Fruit fly (Drosophila melanogaster) whole organism, embryonic: ENCODE data around the gene CG17666.

Experiments
- Aef1 ChIP-seq: fragments of 200-800 bp; sonication (Bioruptor generic); IDR thresholded peaks from 3 replicates; pipeline ENCODE4 v1.3.6; 2022; ENCODE audit warnings: missing biosample characterization, missing genetic modification characterization
- Atf6 ChIP-seq: fragments of 200-800 bp; sonication (Bioruptor generic); IDR thresholded peaks from 2 replicates; pipeline ENCODE4 v1.3.6; 2022; ENCODE audit warnings: missing biosample characterization, missing genetic modification characterization
- Bgb ChIP-seq: fragments of 200-800 bp; sonication (Bioruptor generic); IDR thresholded peaks from 2 replicates; pipeline ENCODE4 v1.3.6; 2022; ENCODE audit warnings: missing biosample characterization, missing genetic modification characterization; ENCODE audit not compliant: partially characterized antibody
- Blimp-1 ChIP-seq: fragments of 200-800 bp; sonication (Bioruptor generic); optimal IDR thresholded peaks from 3 replicates; lab custom pipeline; 2018; ENCODE audit warnings: missing biosample characterization, missing genetic modification characterization, mild to moderate bottlenecking, moderate library complexity, missing genetic modification reagents
- BtbVII ChIP-seq: fragments of 200-800 bp; sonication (Bioruptor generic); optimal IDR thresholded peaks from 3 replicates; lab custom pipeline; 2017; ENCODE audit warnings: missing biosample characterization, mild to moderate bottlenecking, missing genetic modification characterization
- CG11398 ChIP-seq: fragments of 200-800 bp; sonication (Bioruptor generic); optimal IDR thresholded peaks from 2 replicates; lab custom pipeline; 2016; ENCODE audit warnings: missing biosample characterization, missing genetic modification characterization
- CG11560 ChIP-seq: fragments of 200-800 bp; sonication (Bioruptor generic); IDR thresholded peaks from 3 replicates; pipeline ENCODE4 v1.3.6; 2022; ENCODE audit warnings: missing biosample characterization, missing genetic modification characterization
- CG11695 ChIP-seq: fragments of 200-800 bp; sonication (Bioruptor generic); IDR thresholded peaks from 3 replicates; pipeline ENCODE4 v1.3.6; 2022; ENCODE audit warnings: missing biosample characterization, missing genetic modification characterization
- CG13123 ChIP-seq: fragments of 200-800 bp; sonication (Bioruptor generic); optimal IDR thresholded peaks from 2 replicates; lab custom pipeline; 2016; ENCODE audit warnings: missing biosample characterization, missing genetic modification characterization
- CG13424 ChIP-seq: fragments of 200-800 bp; sonication (Bioruptor generic); optimal IDR thresholded peaks from 2 replicates; lab custom pipeline; 2019; ENCODE audit warnings: missing biosample characterization, mild to moderate bottlenecking, missing genetic modification characterization, moderate library complexity
- CG13894 ChIP-seq: fragments of 200-800 bp; sonication (Bioruptor generic); optimal IDR thresholded peaks from 3 replicates; lab custom pipeline; 2018; ENCODE audit warnings: missing biosample characterization, mild to moderate bottlenecking, missing genetic modification characterization, moderate library complexity
- CG14860 ChIP-seq: fragments of 200-800 bp; sonication (Bioruptor generic); IDR thresholded peaks from 3 replicates; pipeline ENCODE4 v1.3.6; 2022; ENCODE audit warnings: missing biosample characterization, missing genetic modification characterization; ENCODE audit not compliant: partially characterized antibody
- CG15696 ChIP-seq: fragments of 200-800 bp; sonication (Bioruptor generic); optimal IDR thresholded peaks from 2 replicates; lab custom pipeline; 2019; ENCODE audit warnings: missing biosample characterization, mild to moderate bottlenecking, missing genetic modification characterization, moderate library complexity
- CG32532 ChIP-seq: fragments of 200-800 bp; sonication (Bioruptor generic); IDR thresholded peaks from 2 replicates; pipeline ENCODE4 v1.3.6; 2022; ENCODE audit warnings: missing biosample characterization, missing genetic modification characterization
- CG4282 ChIP-seq: fragments of 200-800 bp; sonication (Bioruptor generic); optimal IDR thresholded peaks from 2 replicates; lab custom pipeline; 2016; ENCODE audit warnings: missing biosample characterization, missing genetic modification characterization
- CG6175 ChIP-seq: fragments of 200-800 bp; sonication (Bioruptor generic); IDR thresholded peaks from 3 replicates; pipeline ENCODE4 v1.3.6; 2022; ENCODE audit warnings: missing biosample characterization, missing genetic modification characterization
- CG6654 ChIP-seq: fragments of 200-800 bp; sonication (Bioruptor generic); optimal IDR thresholded peaks from 2 replicates; lab custom pipeline; 2017; ENCODE audit warnings: missing biosample characterization, mild to moderate bottlenecking, missing genetic modification characterization
- CG7963 ChIP-seq: fragments of 200-800 bp; sonication (Bioruptor generic); IDR thresholded peaks from 3 replicates; pipeline ENCODE4 v1.3.6; 2022; ENCODE audit warnings: missing biosample characterization, missing genetic modification characterization; ENCODE audit not compliant: partially characterized antibody
- CkIIα-i1 ChIP-seq: fragments of 200-800 bp; sonication (Bioruptor generic); IDR thresholded peaks from 2 replicates; pipeline ENCODE4 v1.3.6; 2022; ENCODE audit warnings: missing biosample characterization, missing genetic modification characterization
- Doc3 ChIP-seq: fragments of 200-800 bp; sonication (Bioruptor generic); IDR thresholded peaks from 3 replicates; pipeline ENCODE4 v1.3.6; 2022; ENCODE audit warnings: missing biosample characterization, missing genetic modification characterization; ENCODE audit not compliant: partially characterized antibody
- Elba2 ChIP-seq: fragments of 200-800 bp; sonication (Bioruptor generic); optimal IDR thresholded peaks from 3 replicates; lab custom pipeline; 2016; ENCODE audit warnings: missing biosample characterization, missing genetic modification characterization
- HLH3B ChIP-seq: fragments of 200-800 bp; sonication (Bioruptor generic); IDR thresholded peaks from 2 replicates; pipeline ENCODE4 v1.3.6; 2022; ENCODE audit warnings: missing biosample characterization, missing genetic modification characterization
- HLH54F ChIP-seq: fragments of 200-800 bp; sonication (Bioruptor generic); optimal IDR thresholded peaks from 3 replicates; lab custom pipeline; 2016; ENCODE audit warnings: missing biosample characterization, missing genetic modification characterization
- Hr51 ChIP-seq, 2 experiments: fragments of 200-800 bp; sonication (Bioruptor generic); optimal IDR thresholded peaks; 2 replicates in 1 of 2; 3 replicates in 1 of 2; lab custom pipeline; 2016 to 2018; ENCODE audit warnings: missing biosample characterization in 2 of 2, missing genetic modification characterization in 2 of 2, mild to moderate bottlenecking in 1 of 2, moderate library complexity in 1 of 2
- Jarid2 ChIP-seq: fragments of 200-800 bp; sonication (Bioruptor generic); optimal IDR thresholded peaks from 3 replicates; lab custom pipeline; 2017; ENCODE audit warnings: mild to moderate bottlenecking, missing biosample characterization, missing genetic modification reagents, missing genetic modification characterization
- MESR4 ChIP-seq: fragments of 200-800 bp; sonication (Bioruptor generic); optimal IDR thresholded peaks from 2 replicates; lab custom pipeline; 2018; ENCODE audit warnings: missing biosample characterization, mild to moderate bottlenecking, missing genetic modification characterization, moderate library complexity
- Mrtf ChIP-seq: fragments of 200-800 bp; sonication (Bioruptor generic); IDR thresholded peaks from 3 replicates; pipeline ENCODE4 v1.3.6; 2022; ENCODE audit warnings: missing biosample characterization, missing genetic modification characterization
- Sin3A ChIP-seq: fragments of >200 bp; optimal IDR thresholded peaks from 2 replicates; lab custom pipeline; 2018
- Sry-β ChIP-seq: fragments of 200-800 bp; sonication (Bioruptor generic); optimal IDR thresholded peaks from 2 replicates; lab custom pipeline; 2018; ENCODE audit warnings: missing biosample characterization, mild to moderate bottlenecking, missing genetic modification characterization, moderate library complexity
- Xrp1 ChIP-seq: fragments of 200-800 bp; sonication (Bioruptor generic); IDR thresholded peaks from 2 replicates; pipeline ENCODE4 v1.3.6; 2022; ENCODE audit warnings: missing biosample characterization, missing genetic modification characterization
- ac ChIP-seq: fragments of 200-800 bp; sonication (Bioruptor generic); optimal IDR thresholded peaks from 3 replicates; lab custom pipeline; 2017; ENCODE audit warnings: missing biosample characterization, mild to moderate bottlenecking, missing genetic modification characterization
- btn ChIP-seq: fragments of 200-800 bp; sonication (Bioruptor generic); optimal IDR thresholded peaks from 2 replicates; lab custom pipeline; 2016; ENCODE audit warnings: missing biosample characterization, missing genetic modification characterization
- dysf ChIP-seq: fragments of 200-800 bp; sonication (Bioruptor generic); IDR thresholded peaks from 3 replicates; pipeline ENCODE4 v1.3.6; 2022; ENCODE audit warnings: missing biosample characterization, missing genetic modification characterization
- ems ChIP-seq: fragments of 200-800 bp; sonication (Bioruptor generic); optimal IDR thresholded peaks from 3 replicates; lab custom pipeline; 2016; ENCODE audit warnings: missing biosample characterization, missing genetic modification characterization
- fu2 ChIP-seq: fragments of 200-800 bp; sonication (Bioruptor generic); optimal IDR thresholded peaks from 2 replicates; lab custom pipeline; 2016; ENCODE audit warnings: missing biosample characterization, missing genetic modification characterization
- grn ChIP-seq: fragments of 200-800 bp; sonication (Bioruptor generic); optimal IDR thresholded peaks from 3 replicates; lab custom pipeline; 2017; ENCODE audit warnings: missing biosample characterization, missing genetic modification characterization
- gsb-n ChIP-seq: fragments of 200-800 bp; sonication (Bioruptor generic); optimal IDR thresholded peaks from 3 replicates; lab custom pipeline; 2018; ENCODE audit warnings: missing biosample characterization, mild to moderate bottlenecking, missing genetic modification characterization
- h ChIP-seq: fragments of >200 bp; optimal IDR thresholded peaks from 2 replicates; lab custom pipeline; 2017
- jumu ChIP-seq: fragments of 200-800 bp; sonication (Bioruptor generic); optimal IDR thresholded peaks from 3 replicates; lab custom pipeline; 2016; ENCODE audit warnings: missing biosample characterization, missing genetic modification characterization
- kah ChIP-seq: fragments of 200-800 bp; sonication (Bioruptor generic); optimal IDR thresholded peaks from 2 replicates; lab custom pipeline; 2018; ENCODE audit warnings: missing biosample characterization, mild to moderate bottlenecking, missing genetic modification characterization
- kni ChIP-seq: fragments of 200-800 bp; sonication (Bioruptor generic); optimal IDR thresholded peaks from 3 replicates; lab custom pipeline; 2017; ENCODE audit warnings: mild to moderate bottlenecking, missing biosample characterization, missing genetic modification reagents, missing genetic modification characterization
- mirr ChIP-seq: fragments of 200-800 bp; sonication (Bioruptor generic); optimal IDR thresholded peaks from 3 replicates; lab custom pipeline; 2018; ENCODE audit warnings: missing biosample characterization, mild to moderate bottlenecking, missing genetic modification characterization
- nau ChIP-seq: fragments of 200-800 bp; sonication (Bioruptor generic); optimal IDR thresholded peaks from 3 replicates; lab custom pipeline; 2017; ENCODE audit warnings: missing biosample characterization, mild to moderate bottlenecking, missing genetic modification characterization, missing genetic modification reagents
- otp ChIP-seq: fragments of 200-800 bp; sonication (Bioruptor generic); IDR thresholded peaks from 3 replicates; pipeline ENCODE4, ENCODE4 v1.3.6; 2022; ENCODE audit warnings: missing biosample characterization, missing genetic modification characterization
- pum ChIP-seq: fragments of 200-800 bp; sonication (Bioruptor generic); optimal IDR thresholded peaks from 2 replicates; lab custom pipeline; 2016; ENCODE audit warnings: missing biosample characterization, missing genetic modification characterization
- sna ChIP-seq: fragments of 200-800 bp; sonication (Bioruptor generic); IDR thresholded peaks from 2 replicates; pipeline ENCODE4 v1.3.6; 2022; ENCODE audit warnings: missing biosample characterization, missing genetic modification characterization; ENCODE audit not compliant: partially characterized antibody
- zen ChIP-seq: fragments of 200-800 bp; sonication (Bioruptor generic); optimal IDR thresholded peaks from 3 replicates; lab custom pipeline; 2018; ENCODE audit warnings: missing biosample characterization, mild to moderate bottlenecking, missing genetic modification characterization, moderate library complexity
- zen2 ChIP-seq: fragments of 200-800 bp; sonication (Bioruptor generic); IDR thresholded peaks from 3 replicates; pipeline ENCODE4 v1.3.6; 2022; ENCODE audit warnings: missing biosample characterization, missing genetic modification characterization; ENCODE audit not compliant: partially characterized antibody
- zfh2 ChIP-seq: fragments of 200-800 bp; sonication (Bioruptor generic); optimal IDR thresholded peaks from 2 replicates; lab custom pipeline; 2016; ENCODE audit warnings: missing biosample characterization, missing genetic modification characterization

Gene CG17666

dm6 chr3L:12772740-12773686 lies 8.1 kb upstream of the CG17666 start, which contains the start of gene Hip1 (continued):
- TF ChIP-seq CG11560, result no peak
- TF ChIP-seq CG6654, result no peak
- no peak for TF ChIP-seq kah
- no peak for TF ChIP-seq HLH54F (GFP tag; lab: Kevin White, UChicago)
- no peak for TF ChIP-seq Aef1 (GFP tag; lab: Robert Waterston, UW)
- no peak for TF ChIP-seq Jarid2 (GFP tag; lab: Kevin White, UChicago)
- no peak for TF ChIP-seq CG6175 (GFP tag; lab: Robert Waterston, UW)
- TF ChIP-seq CG4282 (GFP tag; lab: Kevin White, UChicago), result no peak
- TF ChIP-seq CG13123 (GFP tag; lab: Kevin White, UChicago), result no peak
- peak; percentile 50 for TF ChIP-seq MESR4 (GFP tag; lab: Kevin White, UChicago)
- TF ChIP-seq h (lab: Kevin White, UChicago), result no peak
- peak; percentile 85 for TF ChIP-seq sna (GFP tag; lab: Robert Waterston, UW)
- no peak for TF ChIP-seq CG13894
- peak; percentile 83 for TF ChIP-seq Doc3 (GFP tag; lab: Robert Waterston, UW)
- TF ChIP-seq BtbVII (GFP tag; lab: Kevin White, UChicago), result no peak
- TF ChIP-seq dysf (GFP tag; lab: Robert Waterston, UW), result no peak
- no peak for TF ChIP-seq kni
- TF ChIP-seq otp (GFP tag; lab: Robert Waterston, UW), result no peak
- TF ChIP-seq zen2 (GFP tag; lab: Robert Waterston, UW), result peak; percentile 82
- TF ChIP-seq Elba2 (GFP tag; lab: Kevin White, UChicago), result no peak
- no peak for TF ChIP-seq pum (GFP tag; lab: Kevin White, UChicago)
- no peak for TF ChIP-seq Mrtf (GFP tag; lab: Robert Waterston, UW)
- TF ChIP-seq CG32532, result no peak
- no peak for TF ChIP-seq zen
- TF ChIP-seq Blimp-1 (GFP tag; lab: Kevin White, UChicago), result no peak
- TF ChIP-seq CG14860 (GFP tag; lab: Robert Waterston, UW), result peak; percentile 78
- TF ChIP-seq CG7963 (GFP tag; lab: Robert Waterston, UW), result peak; percentile 70; the same call in 2 of the 3 replicates
- TF ChIP-seq Sry-β (GFP tag; lab: Kevin White, UChicago), result no peak
- no peak for TF ChIP-seq btn (GFP tag; lab: Kevin White, UChicago)
- no peak for TF ChIP-seq gsb-n
- no peak for TF ChIP-seq fu2 (GFP tag; lab: Kevin White, UChicago)
- no peak for TF ChIP-seq zfh2
- no peak for TF ChIP-seq Atf6 (GFP tag; lab: Robert Waterston, UW)
- no peak for TF ChIP-seq CG11398 (GFP tag; lab: Kevin White, UChicago)
- TF ChIP-seq jumu (GFP tag; lab: Kevin White, UChicago), result no peak
- TF ChIP-seq Hr51 (GFP tag; optimal IDR thresholded peaks at IDR 0.05; lab: Kevin White, UChicago), result no peak
- no peak for TF ChIP-seq CkIIα-i1 (GFP tag; lab: Robert Waterston, UW)
- TF ChIP-seq ac (GFP tag; lab: Kevin White, UChicago), result no peak
- TF ChIP-seq CG13424 (tag; lab: Kevin White, UChicago), result no peak
- TF ChIP-seq mirr, result peak; percentile 96
- peak; percentile 13 for TF ChIP-seq Sin3A (lab: Kevin White, UChicago)
- no peak for TF ChIP-seq nau (GFP tag; lab: Kevin White, UChicago)
- no peak for TF ChIP-seq CG11695 (GFP tag; lab: Robert Waterston, UW)
- no peak for TF ChIP-seq CG15696
- no peak; the same call in 1 of the 2 replicates for TF ChIP-seq HLH3B
- TF ChIP-seq Xrp1, result 0 out of 2 replicates have a peak, but pooled peaks have one; percentile 7
- peak; percentile 93 for TF ChIP-seq Bgb
- TF ChIP-seq grn, result peak; percentile 21
- TF ChIP-seq ems (GFP tag; lab: Kevin White, UChicago), result no peak
